Fruit fly (Drosophila melanogaster) whole organism, embryonic: ENCODE measurements around the gene Pa1.

ENCODE experiments used
- CG17385 ChIP-seq: fragments of 200-800 bp; sonication (Bioruptor generic); optimal IDR thresholded peaks from 3 replicates; lab custom pipeline; 2018; ENCODE audit warnings: missing biosample characterization, mild to moderate bottlenecking, missing genetic modification characterization
- CG18619 ChIP-seq: fragments of 200-800 bp; sonication (Bioruptor generic); optimal IDR thresholded peaks from 3 replicates; lab custom pipeline; 2017; ENCODE audit warnings: missing biosample characterization, mild to moderate bottlenecking, missing genetic modification characterization
- Dp ChIP-seq: fragments of 200-800 bp; sonication (Bioruptor generic); optimal IDR thresholded peaks from 2 replicates; lab custom pipeline; 2018; ENCODE audit warnings: missing biosample characterization, mild to moderate bottlenecking, missing genetic modification characterization, moderate library complexity
- Nf-YA ChIP-seq: fragments of 200-800 bp; sonication (Bioruptor generic); IDR thresholded peaks from 2 replicates; pipeline ENCODE4 v1.3.6; 2022; ENCODE audit warnings: missing biosample characterization, missing genetic modification characterization
- Sry-β ChIP-seq: fragments of 200-800 bp; sonication (Bioruptor generic); optimal IDR thresholded peaks from 2 replicates; lab custom pipeline; 2018; ENCODE audit warnings: missing biosample characterization, mild to moderate bottlenecking, missing genetic modification characterization, moderate library complexity
- ase ChIP-seq: fragments of 200-800 bp; sonication (Bioruptor generic); IDR thresholded peaks from 3 replicates; pipeline ENCODE4 v1.3.6; 2022; ENCODE audit warnings: missing biosample characterization, missing genetic modification characterization
- br ChIP-seq: fragments of >200 bp; optimal IDR thresholded peaks from 2 replicates; lab custom pipeline; 2017
- dmrt99B ChIP-seq: fragments of 200-800 bp; sonication (Bioruptor generic); optimal IDR thresholded peaks from 2 replicates; lab custom pipeline; 2018; ENCODE audit warnings: missing biosample characterization, mild to moderate bottlenecking, missing genetic modification characterization, moderate library complexity
- gro ChIP-seq: fragments of 200-800 bp; sonication (Bioruptor generic); optimal IDR thresholded peaks from 2 replicates; lab custom pipeline; 2016; ENCODE audit warnings: missing biosample characterization, missing genetic modification characterization
- gsb ChIP-seq: fragments of 200-800 bp; sonication (Bioruptor generic); IDR thresholded peaks from 2 replicates; pipeline ENCODE4 v1.3.6; 2022; ENCODE audit warnings: missing biosample characterization, missing genetic modification characterization

DNA sequence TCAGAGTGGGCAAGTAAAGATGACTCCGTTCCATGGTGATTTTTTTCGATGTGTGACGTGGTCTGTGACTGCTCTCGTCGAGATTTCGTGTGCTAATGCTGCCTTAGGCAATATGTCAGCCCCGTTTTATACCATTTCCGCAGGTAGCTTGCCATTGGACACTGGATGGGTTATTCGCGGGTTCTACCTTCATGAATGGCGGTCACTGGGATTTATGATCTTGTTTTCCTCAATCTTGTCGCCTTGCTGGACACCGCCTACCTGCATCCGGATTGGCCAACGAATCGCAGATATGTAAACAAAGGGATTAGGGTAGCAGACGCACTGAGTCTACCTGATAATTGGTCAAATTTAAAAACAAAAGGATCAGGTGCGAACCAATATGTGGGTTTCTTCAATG lies 36.8 kb upstream of the Pa1 start, which contains the start of gene sisA:
- no peak for TF ChIP-seq gro (GFP tag; lab: Kevin White, UChicago)
- no peak for TF ChIP-seq gsb (GFP tag; lab: Robert Waterston, UW)
- TF ChIP-seq Sry-β (GFP tag; lab: Kevin White, UChicago): no peak
- TF ChIP-seq Dp (GFP tag; lab: Kevin White, UChicago): no peak
- no peak for TF ChIP-seq dmrt99B
- TF ChIP-seq br: no peak
- TF ChIP-seq Nf-YA: no peak
- TF ChIP-seq ase (GFP tag; lab: Robert Waterston, UW): no peak
- no peak for TF ChIP-seq CG17385 (GFP tag; lab: Kevin White, UChicago)
- TF ChIP-seq CG18619: no peak
